Fruit fly (Drosophila melanogaster): ENCODE results near the gene Ggt-1.

Ggt-1 gene

dm6 chrX:18499679-18500187 lies 12.6 kb downstream of the Ggt-1 start, which contains the start of the genes Pgant7 and Xrcc2:
Pgant7 (minus strand) TSS chrX:18499986.
Xrcc2 (plus strand) TSS chrX:18500127.
- TF ChIP-seq ss (GFP tag; optimal IDR thresholded peaks at IDR 0.05) = peak in 1 of 2 experiments; percentile 8
- TF ChIP-seq Lpt (GFP tag; optimal IDR thresholded peaks at IDR 0.05) = no peak
- no peak for TF ChIP-seq CG6163 (GFP tag; IDR thresholded peaks at IDR 0.05)
- TF ChIP-seq Ets21C (GFP tag; optimal IDR thresholded peaks at IDR 0.05) = no peak
- TF ChIP-seq svp (GFP tag) = no peak
- no peak for TF ChIP-seq CG11294 (GFP tag; IDR thresholded peaks at IDR 0.05)
- TF ChIP-seq Eip78C (GFP tag) = peak; percentile 38
- TF ChIP-seq Sox14 (GFP tag; optimal IDR thresholded peaks at IDR 0.05) = peak; percentile 88
- no peak for TF ChIP-seq cyc (GFP tag; optimal IDR thresholded peaks at IDR 0.05)
- no peak for TF ChIP-seq CG10669 (GFP tag; optimal IDR thresholded peaks at IDR 0.05)
- TF ChIP-seq dsx (GFP tag; optimal IDR thresholded peaks at IDR 0.05; ENCODE audit: poor library complexity, severe bottlenecking) = peak; percentile 9
- no peak for TF ChIP-seq Smox (GFP tag; optimal IDR thresholded peaks at IDR 0.05)
- TF ChIP-seq Gug (GFP tag; IDR thresholded peaks at IDR 0.05) = no peak
- TF ChIP-seq net (GFP tag; optimal IDR thresholded peaks at IDR 0.05) = no peak
- TF ChIP-seq Hr39 (GFP tag; optimal IDR thresholded peaks at IDR 0.05) = no peak
- TF ChIP-seq CG9139 (GFP tag; optimal IDR thresholded peaks at IDR 0.05) = no peak
- no peak for TF ChIP-seq CG31627 (GFP tag; optimal IDR thresholded peaks at IDR 0.05)
- no peak for TF ChIP-seq spab (GFP tag; optimal IDR thresholded peaks at IDR 0.05)
- TF ChIP-seq CG6792 (GFP tag; optimal IDR thresholded peaks at IDR 0.05) = no peak
- TF ChIP-seq Ets96B (tag; optimal IDR thresholded peaks at IDR 0.05) = no peak
- no peak for TF ChIP-seq CG6276 (GFP tag; optimal IDR thresholded peaks at IDR 0.05)
- TF ChIP-seq esn (GFP tag; optimal IDR thresholded peaks at IDR 0.05) = peak; percentile 3
- TF ChIP-seq lz (GFP tag; optimal IDR thresholded peaks at IDR 0.05) = no peak
- TF ChIP-seq CG10631 (GFP tag; optimal IDR thresholded peaks at IDR 0.05) = no peak

- TF ChIP-seq svp (GFP tag) (peak; percentile 85), achi (GFP tag; optimal IDR thresholded peaks at IDR 0.05) (no peak), Eip78C (GFP tag) (peak; percentile 13), cyc (GFP tag; optimal IDR thresholded peaks at IDR 0.05) (peak; percentile 13)
Observed at dm6 chrX:18494165-18494740, 18.1 kb downstream of the Ggt-1 start, which contains the start of gene CG15043. CG15043 (minus strand) TSS chrX:18494168.

dm6 chrX:18491941-18492340 lies 20.4 kb downstream of the Ggt-1 start, which contains the start of gene CG15044:
CG15044 (minus strand) TSS chrX:18492006.
- TF ChIP-seq esn (GFP tag; optimal IDR thresholded peaks at IDR 0.05) (no peak), salr (GFP tag; optimal IDR thresholded peaks at IDR 0.05) (no peak), Smox (GFP tag; optimal IDR thresholded peaks at IDR 0.05) (no peak), Lpt (GFP tag; optimal IDR thresholded peaks at IDR 0.05) (no peak), dac (GFP tag; optimal IDR thresholded peaks at IDR 0.05) (no peak), CG6163 (GFP tag; IDR thresholded peaks at IDR 0.05) (no peak), fd85E (GFP tag; optimal IDR thresholded peaks at IDR 0.05) (no peak), Sox14 (GFP tag; optimal IDR thresholded peaks at IDR 0.05) (no peak), spab (GFP tag; optimal IDR thresholded peaks at IDR 0.05) (no peak), CG10669 (GFP tag; optimal IDR thresholded peaks at IDR 0.05) (no peak), vri (GFP tag; optimal IDR thresholded peaks at IDR 0.05) (no peak), cyc (GFP tag; optimal IDR thresholded peaks at IDR 0.05) (no peak), Eip93F (GFP tag; optimal IDR thresholded peaks at IDR 0.05) (no peak), CG9139 (GFP tag; optimal IDR thresholded peaks at IDR 0.05) (no peak), Ets96B (tag; optimal IDR thresholded peaks at IDR 0.05) (no peak), fd59A (GFP tag; optimal IDR thresholded peaks at IDR 0.05) (no peak), fkh (GFP tag; optimal IDR thresholded peaks at IDR 0.05) (no peak)

dm6 chrX:18489509-18489908 lies 22.8 kb downstream of the Ggt-1 start, which contains the start of gene CG15046:
CG15046 (minus strand) TSS chrX:18489620.
- TF ChIP-seq Ets21C (GFP tag; optimal IDR thresholded peaks at IDR 0.05) = no peak
- no peak for TF ChIP-seq CG34406 (GFP tag; optimal IDR thresholded peaks at IDR 0.05)
- no peak for TF ChIP-seq CG11762 (GFP tag; optimal IDR thresholded peaks at IDR 0.05; ENCODE audit: insufficient read depth)
- no peak for TF ChIP-seq esn (GFP tag; optimal IDR thresholded peaks at IDR 0.05)
- TF ChIP-seq CG4318 (GFP tag; optimal IDR thresholded peaks at IDR 0.05) = no peak
- TF ChIP-seq fd59A (GFP tag; optimal IDR thresholded peaks at IDR 0.05) = no peak
- no peak for TF ChIP-seq ss (GFP tag; optimal IDR thresholded peaks at IDR 0.05)
- TF ChIP-seq CG11902 (GFP tag; optimal IDR thresholded peaks at IDR 0.05) = no peak
- TF ChIP-seq Lpt (GFP tag; optimal IDR thresholded peaks at IDR 0.05) = no peak
- no peak for TF ChIP-seq OdsH (GFP tag; optimal IDR thresholded peaks at IDR 0.05)
- no peak for TF ChIP-seq CG8319 (GFP tag; optimal IDR thresholded peaks at IDR 0.05)
- TF ChIP-seq spab (GFP tag; optimal IDR thresholded peaks at IDR 0.05) = no peak
- no peak for TF ChIP-seq cyc (GFP tag; optimal IDR thresholded peaks at IDR 0.05)
- no peak for TF ChIP-seq CG6808 (GFP tag; optimal IDR thresholded peaks at IDR 0.05)
- no peak for TF ChIP-seq CG31627 (GFP tag; optimal IDR thresholded peaks at IDR 0.05)
- TF ChIP-seq fd85E (GFP tag; optimal IDR thresholded peaks at IDR 0.05) = no peak
- TF ChIP-seq Eip78C (GFP tag) = peak; percentile 52
- TF ChIP-seq CG3919 (GFP tag; optimal IDR thresholded peaks at IDR 0.05) = no peak
- no peak for TF ChIP-seq Hr38 (GFP tag; optimal IDR thresholded peaks at IDR 0.05)
- TF ChIP-seq CG32006 (GFP tag; optimal IDR thresholded peaks at IDR 0.05) = no peak
- TF ChIP-seq Hr4 (GFP tag; optimal IDR thresholded peaks at IDR 0.05) = no peak
